Worm (Caenorhabditis elegans) whole organism, early embryonic: ENCODE results near the gene cal-7.

ENCODE experiments used
- ama-1 ChIP-seq: fragments of 150-350 bp; optimal IDR thresholded peaks from 2 replicates; lab custom pipeline; 2014
- ceh-13 ChIP-seq: fragments of 200-800 bp; sonication (Bioruptor generic); optimal IDR thresholded peaks from 2 replicates; lab custom pipeline; 2018; ENCODE audit warnings: mild to moderate bottlenecking, missing genetic modification characterization, missing compliant biosample characterization
- ceh-36 ChIP-seq: sonication (generic microtip); optimal IDR thresholded peaks from 2 replicates; lab custom pipeline; 2016; ENCODE audit warnings: missing genetic modification characterization, inconsistent platforms, missing compliant biosample characterization
- flt-1 ChIP-seq: fragments of 200-800 bp; sonication (Bioruptor generic); IDR thresholded peaks from 2 replicates; pipeline ENCODE4 v1.3.6; 2022; ENCODE audit warnings: missing genetic modification characterization, missing compliant biosample characterization
- hmg-4 ChIP-seq: fragments of 200-800 bp; sonication (Bioruptor generic); optimal IDR thresholded peaks from 2 replicates; lab custom pipeline; 2018; ENCODE audit warnings: mild to moderate bottlenecking, missing genetic modification characterization, missing compliant biosample characterization
- hnd-1 ChIP-seq: sonication (generic microtip); optimal IDR thresholded peaks from 2 replicates; lab custom pipeline; 2016; ENCODE audit warnings: missing genetic modification characterization, missing compliant biosample characterization
- pes-1 ChIP-seq: fragments of 200-800 bp; sonication (Bioruptor generic); IDR thresholded peaks from 2 replicates; pipeline ENCODE4 v1.3.6; 2022; ENCODE audit warnings: missing genetic modification reagents, missing genetic modification characterization, missing compliant biosample characterization
- scrt-1 ChIP-seq: fragments of 200-800 bp; sonication (Bioruptor generic); IDR thresholded peaks from 2 replicates; pipeline ENCODE4 v1.3.6; 2022; ENCODE audit warnings: missing genetic modification characterization, missing compliant biosample characterization
- sea-1 ChIP-seq: fragments of 200-800 bp; sonication (Bioruptor generic); conservative IDR thresholded peaks from 2 replicates; pipeline ENCODE4 v1.3.6; 2022; ENCODE audit warnings: missing genetic modification characterization, missing compliant biosample characterization
- tbx-11 ChIP-seq: fragments of 200-800 bp; sonication (Bioruptor generic); IDR thresholded peaks from 2 replicates; pipeline ENCODE4 v1.3.6; 2022; ENCODE audit warnings: missing genetic modification characterization, missing compliant biosample characterization

DNA sequence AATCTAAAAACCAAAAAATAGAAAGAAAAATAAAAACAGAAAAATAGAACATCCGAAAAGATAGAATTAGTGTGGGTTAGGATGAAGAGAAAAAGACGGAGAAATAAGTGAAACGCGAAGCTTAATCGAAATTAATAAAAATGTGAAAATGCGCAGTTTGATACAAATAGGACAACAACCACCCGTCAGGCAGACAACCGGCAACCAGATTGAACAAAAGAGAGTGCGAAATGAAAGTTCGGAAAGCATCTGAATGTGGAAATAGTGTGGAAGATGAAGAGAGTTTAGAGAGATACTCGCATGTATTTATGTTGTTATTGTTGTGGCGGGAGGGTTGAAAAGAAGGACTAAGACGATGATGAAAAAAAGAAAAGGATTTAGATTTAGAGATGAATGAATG, 24.5 kb downstream of the cal-7 start:
- TF ChIP-seq scrt-1 (GFP tag; lab: Robert Waterston, UW) (no peak), ama-1 (no peak), ceh-36 (tag; lab: Kevin White, UChicago) (no peak), hnd-1 (tag; lab: Kevin White, UChicago) (no peak), hmg-4 (GFP tag; lab: Kevin White, UChicago) (no peak), sea-1 (GFP tag; lab: Robert Waterston, UW) (no peak), ceh-13 (GFP tag; lab: Kevin White, UChicago) (no peak), flt-1 (no peak), pes-1 (GFP tag; lab: Robert Waterston, UW) (no peak), tbx-11 (no peak)
